Fruit fly (Drosophila melanogaster) whole organism, embryonic: ENCODE measurements around the gene CG1532.
A peak's percentile ranks its signal among the peaks of the same experiment; 100 is the strongest.

Source experiments
- Ada2b ChIP-seq: fragments of 200-800 bp; sonication (Bioruptor generic); IDR thresholded peaks from 2 replicates; pipeline ENCODE4 v1.3.6; 2022; ENCODE audit warnings: missing biosample characterization, missing genetic modification characterization
- Blimp-1 ChIP-seq: fragments of 200-800 bp; sonication (Bioruptor generic); optimal IDR thresholded peaks from 3 replicates; lab custom pipeline; 2018; ENCODE audit warnings: missing biosample characterization, missing genetic modification characterization, mild to moderate bottlenecking, moderate library complexity, missing genetic modification reagents
- CG10267 ChIP-seq: fragments of 200-800 bp; sonication (Bioruptor generic); optimal IDR thresholded peaks from 2 replicates; lab custom pipeline; 2018; ENCODE audit warnings: missing biosample characterization, mild to moderate bottlenecking, missing genetic modification characterization, moderate library complexity
- CG11723 ChIP-seq: fragments of 200-800 bp; sonication (Bioruptor generic); optimal IDR thresholded peaks from 2 replicates; lab custom pipeline; 2017; ENCODE audit warnings: missing biosample characterization, mild to moderate bottlenecking, missing genetic modification characterization
- CG12236 ChIP-seq: fragments of 200-800 bp; sonication (Bioruptor generic); optimal IDR thresholded peaks from 2 replicates; lab custom pipeline; 2016; ENCODE audit warnings: missing biosample characterization, missing genetic modification characterization
- CG1233 ChIP-seq: fragments of 200-800 bp; sonication (Bioruptor generic); optimal IDR thresholded peaks from 4 replicates; lab custom pipeline; 2018; ENCODE audit warnings: missing biosample characterization, mild to moderate bottlenecking, missing genetic modification characterization
- CG17328 ChIP-seq: fragments of 200-800 bp; sonication (Bioruptor generic); IDR thresholded peaks from 2 replicates; pipeline ENCODE4 v1.3.6; 2022; ENCODE audit warnings: missing biosample characterization, missing genetic modification characterization
- CG17802 ChIP-seq: fragments of 200-800 bp; sonication (Bioruptor generic); optimal IDR thresholded peaks from 2 replicates; lab custom pipeline; 2018; ENCODE audit warnings: missing biosample characterization, mild to moderate bottlenecking, missing genetic modification characterization, moderate library complexity
- CG17829 ChIP-seq: fragments of 200-800 bp; optimal IDR thresholded peaks from 2 replicates; lab custom pipeline; 2019; ENCODE audit warnings: missing biosample characterization, mild to moderate bottlenecking, missing genetic modification characterization, moderate library complexity
- CG1832 ChIP-seq: fragments of 200-800 bp; sonication (Bioruptor generic); optimal IDR thresholded peaks from 2 replicates; lab custom pipeline; 2017; ENCODE audit warnings: missing biosample characterization, mild to moderate bottlenecking, missing genetic modification characterization, inconsistent platforms
- CG2712 ChIP-seq: fragments of 200-800 bp; optimal IDR thresholded peaks from 3 replicates; lab custom pipeline; 2019; ENCODE audit warnings: missing biosample characterization, mild to moderate bottlenecking, missing genetic modification characterization, moderate library complexity
- CG4707 ChIP-seq: fragments of 200-800 bp; sonication (Bioruptor generic); optimal IDR thresholded peaks from 2 replicates; lab custom pipeline; 2018; ENCODE audit warnings: missing biosample characterization, mild to moderate bottlenecking, missing genetic modification characterization, moderate library complexity
- CG4854 ChIP-seq: fragments of 200-800 bp; sonication (Bioruptor generic); optimal IDR thresholded peaks from 2 replicates; lab custom pipeline; 2016; ENCODE audit warnings: missing biosample characterization, missing genetic modification characterization, inconsistent platforms
- CG6272 ChIP-seq: fragments of 200-800 bp; sonication (Bioruptor generic); IDR thresholded peaks from 2 replicates; pipeline ENCODE4 v1.3.6; 2022; ENCODE audit warnings: missing biosample characterization, missing genetic modification characterization
- CG6765 ChIP-seq: fragments of 200-800 bp; sonication (Bioruptor generic); optimal IDR thresholded peaks from 3 replicates; lab custom pipeline; 2017; ENCODE audit warnings: missing biosample characterization, mild to moderate bottlenecking, missing genetic modification characterization
- CG6854 ChIP-seq: fragments of 200-800 bp; sonication (Bioruptor generic); optimal IDR thresholded peaks from 3 replicates; lab custom pipeline; 2017; ENCODE audit warnings: missing biosample characterization, mild to moderate bottlenecking, missing genetic modification characterization
- CG7928 ChIP-seq: fragments of 200-800 bp; sonication (Bioruptor generic); optimal IDR thresholded peaks from 2 replicates; lab custom pipeline; 2017; ENCODE audit warnings: missing biosample characterization, mild to moderate bottlenecking, missing genetic modification characterization
- Dbx ChIP-seq: fragments of 200-800 bp; sonication (Bioruptor generic); IDR thresholded peaks from 3 replicates; pipeline ENCODE4 v1.3.6; 2022; ENCODE audit warnings: missing biosample characterization, missing genetic modification characterization
- Dll ChIP-seq: fragments of 200-800 bp; sonication (Bioruptor generic); IDR thresholded peaks from 4 replicates; pipeline ENCODE4 v1.3.6; 2022; ENCODE audit warnings: missing biosample characterization, missing genetic modification characterization; ENCODE audit not compliant: partially characterized antibody
- Doc3 ChIP-seq: fragments of 200-800 bp; sonication (Bioruptor generic); IDR thresholded peaks from 3 replicates; pipeline ENCODE4 v1.3.6; 2022; ENCODE audit warnings: missing biosample characterization, missing genetic modification characterization; ENCODE audit not compliant: partially characterized antibody
- HLH3B ChIP-seq: fragments of 200-800 bp; sonication (Bioruptor generic); IDR thresholded peaks from 2 replicates; pipeline ENCODE4 v1.3.6; 2022; ENCODE audit warnings: missing biosample characterization, missing genetic modification characterization
- Hmr ChIP-seq: fragments of 200-800 bp; sonication (Bioruptor generic); optimal IDR thresholded peaks from 3 replicates; lab custom pipeline; 2017; ENCODE audit warnings: mild to moderate bottlenecking, missing biosample characterization, missing genetic modification reagents, missing genetic modification characterization
- Hmx ChIP-seq: fragments of 200-800 bp; sonication (Bioruptor generic); optimal IDR thresholded peaks from 2 replicates; lab custom pipeline; 2016; ENCODE audit warnings: missing biosample characterization, missing genetic modification characterization
- MESR4 ChIP-seq: fragments of 200-800 bp; sonication (Bioruptor generic); optimal IDR thresholded peaks from 2 replicates; lab custom pipeline; 2018; ENCODE audit warnings: missing biosample characterization, mild to moderate bottlenecking, missing genetic modification characterization, moderate library complexity
- MTF-1 ChIP-seq: fragments of 200-800 bp; sonication (Bioruptor generic); optimal IDR thresholded peaks from 2 replicates; lab custom pipeline; 2018; ENCODE audit warnings: missing biosample characterization, mild to moderate bottlenecking, missing genetic modification characterization, borderline replicate concordance
- Meics ChIP-seq: fragments of 200-800 bp; sonication (Bioruptor generic); optimal IDR thresholded peaks from 2 replicates; lab custom pipeline; 2017; ENCODE audit warnings: missing biosample characterization, mild to moderate bottlenecking, missing genetic modification characterization
- Nf-YB ChIP-seq: fragments of 200-800 bp; sonication (Bioruptor generic); optimal IDR thresholded peaks from 3 replicates; lab custom pipeline; 2019; ENCODE audit warnings: missing biosample characterization, mild to moderate bottlenecking, missing genetic modification characterization, moderate library complexity
- Rfx ChIP-seq: fragments of 200-800 bp; sonication (Bioruptor generic); IDR thresholded peaks from 2 replicates; pipeline ENCODE4 v1.3.6; 2022; ENCODE audit warnings: missing biosample characterization, missing genetic modification characterization
- Scr ChIP-seq: fragments of 200-800 bp; sonication (Bioruptor generic); IDR thresholded peaks from 2 replicates; pipeline ENCODE4 v1.3.6; 2022; ENCODE audit warnings: missing biosample characterization, missing genetic modification characterization; ENCODE audit not compliant: partially characterized antibody
- Sin3A ChIP-seq: fragments of >200 bp; optimal IDR thresholded peaks from 2 replicates; lab custom pipeline; 2018
- Ssrp ChIP-seq: fragments of 200-800 bp; sonication (Bioruptor generic); optimal IDR thresholded peaks from 2 replicates; lab custom pipeline; 2018; ENCODE audit warnings: missing biosample characterization, mild to moderate bottlenecking, missing genetic modification characterization, moderate library complexity
- bcd ChIP-seq: fragments of 200-800 bp; sonication (Bioruptor generic); optimal IDR thresholded peaks from 2 replicates; lab custom pipeline; 2017; ENCODE audit warnings: missing biosample characterization, mild to moderate bottlenecking, missing genetic modification characterization
- dm ChIP-seq: fragments of 200-800 bp; sonication (Bioruptor generic); optimal IDR thresholded peaks from 3 replicates; lab custom pipeline; 2016; ENCODE audit warnings: missing biosample characterization, missing genetic modification characterization
- esg ChIP-seq: fragments of 200-800 bp; sonication (Bioruptor generic); conservative IDR thresholded peaks from 2 replicates; pipeline ENCODE4 v1.3.6; 2022; ENCODE audit warnings: missing biosample characterization, missing genetic modification characterization
- eve ChIP-seq, 2 experiments: fragments of >200 bp; optimal IDR thresholded peaks; 2 replicates each; lab custom pipeline; 2017; ENCODE audit warnings: missing biosample characterization in 2 of 2, missing genetic modification characterization in 2 of 2
- grau ChIP-seq: fragments of 200-800 bp; optimal IDR thresholded peaks from 3 replicates; lab custom pipeline; 2019; ENCODE audit warnings: missing biosample characterization, mild to moderate bottlenecking, missing genetic modification characterization, moderate library complexity
- gt ChIP-seq: fragments of 200-800 bp; sonication (Bioruptor generic); IDR thresholded peaks from 2 replicates; pipeline ENCODE4 v1.3.6; 2022; ENCODE audit warnings: missing biosample characterization, missing genetic modification characterization
- insv ChIP-seq, 2 experiments: fragments of 200-800 bp; sonication (Bioruptor generic); optimal IDR thresholded peaks; 3 replicates each; lab custom pipeline; 2016 to 2018; ENCODE audit warnings: missing biosample characterization in 2 of 2, missing genetic modification characterization in 2 of 2
- knrl ChIP-seq: fragments of 200-800 bp; sonication (Bioruptor generic); IDR thresholded peaks from 3 replicates; pipeline ENCODE4 v1.3.6; 2022; ENCODE audit warnings: missing biosample characterization, missing genetic modification characterization; ENCODE audit not compliant: partially characterized antibody
- lilli ChIP-seq: fragments of 200-800 bp; sonication (Bioruptor generic); optimal IDR thresholded peaks from 3 replicates; lab custom pipeline; 2016; ENCODE audit warnings: missing biosample characterization, missing genetic modification characterization
- mld ChIP-seq: fragments of 200-800 bp; sonication (Bioruptor generic); IDR thresholded peaks from 3 replicates; pipeline ENCODE4 v1.3.6; 2022; ENCODE audit warnings: missing biosample characterization, missing genetic modification characterization; ENCODE audit not compliant: partially characterized antibody
- nerfin-2 ChIP-seq: fragments of 200-800 bp; sonication (Bioruptor generic); IDR thresholded peaks from 2 replicates; pipeline ENCODE4 v1.3.6; 2022; ENCODE audit warnings: missing biosample characterization, missing genetic modification characterization; ENCODE audit not compliant: partially characterized antibody
- otp ChIP-seq: fragments of 200-800 bp; sonication (Bioruptor generic); IDR thresholded peaks from 3 replicates; pipeline ENCODE4, ENCODE4 v1.3.6; 2022; ENCODE audit warnings: missing biosample characterization, missing genetic modification characterization
- p53 ChIP-seq: fragments of 200-800 bp; sonication (Bioruptor generic); optimal IDR thresholded peaks from 2 replicates; lab custom pipeline; 2016; ENCODE audit warnings: missing biosample characterization, missing genetic modification characterization
- prd ChIP-seq, 3 experiments: fragments of >200 bp in 2 of 3; fragments of 200-800 bp in 1 of 3; sonication (Bioruptor generic) in 1 of 3; optimal IDR thresholded peaks in 2 of 3; IDR thresholded peaks in 1 of 3; 2 replicates in 2 of 3; 3 replicates in 1 of 3; pipeline versions ENCODE4 v1.3.6 to Lab custom; 2017 to 2022; ENCODE audit warnings: missing biosample characterization in 1 of 3, missing genetic modification characterization in 1 of 3
- sob ChIP-seq: fragments of 200-800 bp; sonication (Bioruptor generic); IDR thresholded peaks from 2 replicates; pipeline ENCODE4 v1.3.6; 2022; ENCODE audit warnings: missing biosample characterization, missing genetic modification characterization
- tin ChIP-seq: fragments of 200-800 bp; sonication (Bioruptor generic); optimal IDR thresholded peaks from 3 replicates; lab custom pipeline; 2016; ENCODE audit warnings: missing biosample characterization, missing genetic modification characterization
- tup ChIP-seq: fragments of 200-800 bp; sonication (Bioruptor generic); optimal IDR thresholded peaks from 2 replicates; lab custom pipeline; 2016; ENCODE audit warnings: missing biosample characterization, mild to moderate bottlenecking, missing genetic modification characterization, moderate library complexity
- zen ChIP-seq: fragments of 200-800 bp; sonication (Bioruptor generic); optimal IDR thresholded peaks from 3 replicates; lab custom pipeline; 2018; ENCODE audit warnings: missing biosample characterization, mild to moderate bottlenecking, missing genetic modification characterization, moderate library complexity

Gene CG1532

DNA sequence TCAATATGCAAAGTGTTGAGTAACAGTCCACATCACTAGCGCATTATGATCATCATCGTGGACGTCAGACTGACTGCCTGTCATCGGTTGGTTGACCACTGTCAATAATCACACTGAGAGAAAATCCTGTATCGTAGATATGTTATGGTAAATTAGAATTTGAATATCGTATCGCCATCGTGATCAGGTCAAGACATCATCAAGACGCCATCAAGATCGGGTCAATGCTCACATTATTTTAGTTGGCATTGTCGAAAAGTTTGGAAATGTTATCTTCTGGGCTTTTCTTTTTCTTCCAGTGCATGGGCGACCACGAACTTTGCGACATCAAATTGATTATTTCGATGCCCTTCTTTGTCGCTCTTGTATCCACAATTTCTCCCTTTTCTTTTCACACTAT is 30.8 kb upstream of the CG1532 start (continued):
- TF ChIP-seq otp (GFP tag; lab: Robert Waterston, UW) = peak; percentile 77; the same call in 2 of the 3 replicates
- TF ChIP-seq nerfin-2 (GFP tag; lab: Robert Waterston, UW) = no peak
- TF ChIP-seq zen = peak; percentile 68
- no peak for TF ChIP-seq Scr
- TF ChIP-seq Hmx (GFP tag; lab: Kevin White, UChicago) = no peak
- peak in 1 of 2 experiments; percentile 96 for TF ChIP-seq eve (GFP tag; optimal IDR thresholded peaks at IDR 0.05; lab: Kevin White, UChicago)
- TF ChIP-seq bcd (GFP tag; lab: Kevin White, UChicago) = peak; percentile 87
- peak; percentile 85 for TF ChIP-seq Hmr
- TF ChIP-seq prd (optimal IDR thresholded peaks at IDR 0.05; lab: Kevin White, UChicago) = no peak
- TF ChIP-seq prd (GFP tag; IDR thresholded peaks at IDR 0.05; lab: Robert Waterston, UW) = peak; percentile 87
- TF ChIP-seq CG1832 (GFP tag; lab: Kevin White, UChicago) = no peak
- peak; percentile 72 for TF ChIP-seq CG4854
- no peak for TF ChIP-seq knrl (GFP tag; lab: Robert Waterston, UW)
- peak; percentile 77 for TF ChIP-seq CG17802 (tag; lab: Kevin White, UChicago)
- peak; percentile 83 for TF ChIP-seq esg (GFP tag; lab: Robert Waterston, UW)
- TF ChIP-seq dm (GFP tag; lab: Kevin White, UChicago) = peak; percentile 78
- TF ChIP-seq Ada2b (GFP tag; lab: Robert Waterston, UW) = peak; percentile 87
- TF ChIP-seq tin = peak; percentile 86
- peak; percentile 80 for TF ChIP-seq Meics
- 0 out of 3 replicates have a peak, but pooled peaks have one; percentile 42 for TF ChIP-seq Dbx (GFP tag; lab: Robert Waterston, UW)
- peak; percentile 88 for TF ChIP-seq grau (tag; lab: Kevin White, UChicago)
- TF ChIP-seq HLH3B (GFP tag; lab: Robert Waterston, UW) = peak; percentile 88
- TF ChIP-seq Dll = no peak
- peak; percentile 80 for TF ChIP-seq CG6765 (GFP tag; lab: Kevin White, UChicago)
- peak; percentile 88 for TF ChIP-seq Blimp-1
- TF ChIP-seq CG7928 (GFP tag; lab: Kevin White, UChicago) = peak; percentile 52
- TF ChIP-seq CG11723 (GFP tag; lab: Kevin White, UChicago) = peak; percentile 87
- TF ChIP-seq Sin3A (lab: Kevin White, UChicago) = no peak
- peak; percentile 84 for TF ChIP-seq CG4707
- peak; percentile 24 for TF ChIP-seq CG6854 (GFP tag; lab: Kevin White, UChicago)
- peak; percentile 86 for TF ChIP-seq CG17829 (tag; lab: Kevin White, UChicago)
- peak; percentile 65 for TF ChIP-seq CG12236
- TF ChIP-seq Rfx (GFP tag; lab: Robert Waterston, UW) = peak; percentile 81
- TF ChIP-seq tup (GFP tag; lab: Kevin White, UChicago) = peak; percentile 79
- TF ChIP-seq gt (GFP tag; lab: Robert Waterston, UW) = no peak
- TF ChIP-seq CG10267 (tag; lab: Kevin White, UChicago) = peak; percentile 81
- peak; percentile 80 for TF ChIP-seq p53 (GFP tag; lab: Kevin White, UChicago)
- peak; percentile 34 for TF ChIP-seq MESR4 (GFP tag; lab: Kevin White, UChicago)
- peak in 1 of 2 experiments; percentile 23 for TF ChIP-seq insv (GFP tag; optimal IDR thresholded peaks at IDR 0.05; lab: Kevin White, UChicago)
- TF ChIP-seq Ssrp = peak; percentile 89
- peak; percentile 90 for TF ChIP-seq CG17328 (GFP tag; lab: Robert Waterston, UW)
- TF ChIP-seq CG2712 (tag; lab: Kevin White, UChicago) = peak; percentile 88
- TF ChIP-seq CG1233 = peak; percentile 86
- TF ChIP-seq mld (GFP tag; lab: Robert Waterston, UW) = no peak
- no peak for TF ChIP-seq Doc3 (GFP tag; lab: Robert Waterston, UW)
- peak; percentile 86 for TF ChIP-seq MTF-1 (GFP tag; lab: Kevin White, UChicago)
- TF ChIP-seq Nf-YB (GFP tag; lab: Kevin White, UChicago) = peak; percentile 77
- peak; percentile 82 for TF ChIP-seq sob (GFP tag; lab: Robert Waterston, UW)
- TF ChIP-seq lilli (GFP tag; lab: Kevin White, UChicago) = peak; percentile 88
- TF ChIP-seq CG6272 (GFP tag; lab: Robert Waterston, UW) = peak; percentile 42; the same call in 1 of the 2 replicates
